Worm (Caenorhabditis elegans): Measurements from ENCODE around the gene mam-7.
A peak's percentile ranks its signal among the peaks of the same experiment; 100 is the strongest.

DNA sequence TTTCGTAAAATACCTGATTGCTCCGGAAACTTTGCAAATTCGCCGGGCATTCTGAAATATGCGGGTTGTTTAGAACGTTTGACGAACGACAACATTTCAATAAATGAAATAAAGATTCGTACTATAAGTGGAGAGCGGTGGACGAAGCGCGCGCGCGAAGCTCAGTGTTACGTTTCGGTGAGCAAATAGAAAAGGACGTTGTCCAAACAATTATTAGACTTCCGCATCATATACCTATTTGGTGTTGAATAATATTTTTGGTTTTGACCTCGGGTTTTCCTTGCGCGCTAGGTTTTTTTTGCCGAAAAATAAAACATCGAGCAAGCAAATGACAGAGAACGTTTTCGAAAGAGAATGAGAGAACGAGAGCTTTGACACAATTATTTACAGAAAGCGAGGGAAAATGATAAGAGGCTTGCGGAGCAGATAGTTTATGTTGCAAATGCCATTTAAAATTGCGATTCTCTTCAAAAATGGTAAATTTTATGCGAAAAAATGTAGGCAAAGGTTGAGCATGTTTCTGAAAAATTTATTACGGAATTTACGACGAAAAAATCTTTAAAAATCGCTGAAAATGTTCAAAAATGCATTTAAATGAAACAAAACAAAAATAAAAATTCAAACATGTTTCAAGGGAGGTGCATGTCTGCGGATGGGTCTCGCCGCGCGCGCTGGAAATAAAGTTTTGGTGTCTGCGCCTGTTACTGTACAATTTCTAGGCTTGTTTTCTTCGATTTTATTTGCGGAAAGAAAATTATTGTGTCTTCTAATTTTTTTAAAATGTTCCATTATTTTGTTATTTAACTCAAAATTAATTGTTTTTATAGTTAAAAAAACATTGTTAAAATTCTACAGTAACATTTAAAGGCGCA lies 17.9 kb downstream of the mam-7 start, which contains the start of the genes cyld-1 and F40F12.9:
- TF ChIP-seq madf-10 (tag; optimal IDR thresholded peaks at IDR 0.05) (no peak), B0261.1 (tag; optimal IDR thresholded peaks at IDR 0.05) (no peak), fkh-3 (tag; optimal IDR thresholded peaks at IDR 0.05) (no peak), ccch-3 (GFP tag; optimal IDR thresholded peaks at IDR 0.05) (no peak), hlh-12 (tag; optimal IDR thresholded peaks at IDR 0.05) (no peak), F33H1.4 (GFP tag; IDR thresholded peaks at IDR 0.05) (peak; percentile 83), ceh-58 (GFP tag; IDR thresholded peaks at IDR 0.05) (no peak), rcor-1 (GFP tag; IDR thresholded peaks at IDR 0.05) (no peak)
